Fruit fly (Drosophila melanogaster) whole organism, embryonic: ENCODE measurements around the gene w.

Source experiments
- ATbp ChIP-seq: fragments of 200-800 bp; sonication (Bioruptor generic); optimal IDR thresholded peaks from 2 replicates; lab custom pipeline; 2017; ENCODE audit warnings: missing biosample characterization, mild to moderate bottlenecking, missing genetic modification characterization, missing genetic modification reagents
- Abd-B ChIP-seq: fragments of 200-800 bp; sonication (Bioruptor generic); optimal IDR thresholded peaks from 2 replicates; lab custom pipeline; 2018; ENCODE audit warnings: missing biosample characterization, mild to moderate bottlenecking, missing genetic modification characterization, moderate library complexity
- Ada2b ChIP-seq: fragments of 200-800 bp; sonication (Bioruptor generic); IDR thresholded peaks from 2 replicates; pipeline ENCODE4 v1.3.6; 2022; ENCODE audit warnings: missing biosample characterization, missing genetic modification characterization
- BEAF-32 ChIP-seq: fragments of 200-800 bp; sonication (Bioruptor generic); optimal IDR thresholded peaks from 3 replicates; lab custom pipeline; 2017; ENCODE audit warnings: missing biosample characterization, missing genetic modification characterization, mild to moderate bottlenecking, moderate library complexity, missing genetic modification reagents
- CG11695 ChIP-seq: fragments of 200-800 bp; sonication (Bioruptor generic); IDR thresholded peaks from 3 replicates; pipeline ENCODE4 v1.3.6; 2022; ENCODE audit warnings: missing biosample characterization, missing genetic modification characterization
- CG14050 ChIP-seq: fragments of 200-800 bp; sonication (Bioruptor generic); IDR thresholded peaks from 3 replicates; pipeline ENCODE4 v1.3.6; 2022; ENCODE audit warnings: missing biosample characterization, missing genetic modification characterization
- CG15011 ChIP-seq: fragments of 200-800 bp; sonication (Bioruptor generic); optimal IDR thresholded peaks from 3 replicates; lab custom pipeline; 2018; ENCODE audit warnings: missing biosample characterization, mild to moderate bottlenecking, missing genetic modification characterization
- CG15696 ChIP-seq: fragments of 200-800 bp; sonication (Bioruptor generic); optimal IDR thresholded peaks from 2 replicates; lab custom pipeline; 2019; ENCODE audit warnings: missing biosample characterization, mild to moderate bottlenecking, missing genetic modification characterization, moderate library complexity
- CG1602 ChIP-seq: fragments of 200-800 bp; sonication (Bioruptor generic); optimal IDR thresholded peaks from 3 replicates; lab custom pipeline; 2016; ENCODE audit warnings: missing biosample characterization, missing genetic modification characterization
- CG16813 ChIP-seq: fragments of 200-800 bp; sonication (Bioruptor generic); IDR thresholded peaks from 3 replicates; pipeline ENCODE4 v1.3.6; 2022; ENCODE audit warnings: missing biosample characterization, missing genetic modification characterization; ENCODE audit not compliant: partially characterized antibody
- CG16815 ChIP-seq: fragments of 200-800 bp; sonication (Bioruptor generic); optimal IDR thresholded peaks from 3 replicates; lab custom pipeline; 2017; ENCODE audit warnings: missing biosample characterization, mild to moderate bottlenecking, missing genetic modification characterization
- CG17612 ChIP-seq: fragments of 200-800 bp; sonication (Bioruptor generic); IDR thresholded peaks from 2 replicates; pipeline ENCODE4 v1.3.6; 2022; ENCODE audit warnings: missing biosample characterization, missing genetic modification characterization
- CG18262 ChIP-seq: fragments of 200-800 bp; optimal IDR thresholded peaks from 3 replicates; lab custom pipeline; 2019; ENCODE audit warnings: missing biosample characterization, mild to moderate bottlenecking, missing genetic modification characterization, moderate library complexity
- CG18619 ChIP-seq: fragments of 200-800 bp; sonication (Bioruptor generic); optimal IDR thresholded peaks from 3 replicates; lab custom pipeline; 2017; ENCODE audit warnings: missing biosample characterization, mild to moderate bottlenecking, missing genetic modification characterization
- CG3163 ChIP-seq: fragments of 200-800 bp; sonication (Bioruptor generic); optimal IDR thresholded peaks from 3 replicates; lab custom pipeline; 2016; ENCODE audit warnings: missing biosample characterization, missing genetic modification characterization
- CG7745 ChIP-seq: fragments of 200-800 bp; sonication (Bioruptor generic); optimal IDR thresholded peaks from 2 replicates; lab custom pipeline; 2018; ENCODE audit warnings: missing biosample characterization, mild to moderate bottlenecking, missing genetic modification characterization, moderate library complexity
- CG8388 ChIP-seq: fragments of 200-800 bp; sonication (Bioruptor generic); optimal IDR thresholded peaks from 2 replicates; lab custom pipeline; 2019; ENCODE audit warnings: missing biosample characterization, mild to moderate bottlenecking, missing genetic modification characterization, moderate library complexity
- CG8478 ChIP-seq: fragments of >200 bp; optimal IDR thresholded peaks from 2 replicates; lab custom pipeline; 2018
- CG9215 ChIP-seq: fragments of 200-800 bp; sonication (Bioruptor generic); IDR thresholded peaks from 2 replicates; pipeline ENCODE4 v1.3.6; 2022; ENCODE audit warnings: missing biosample characterization, missing genetic modification characterization
- Dbx ChIP-seq: fragments of 200-800 bp; sonication (Bioruptor generic); IDR thresholded peaks from 3 replicates; pipeline ENCODE4 v1.3.6; 2022; ENCODE audit warnings: missing biosample characterization, missing genetic modification characterization
- Fer2 ChIP-seq: fragments of 200-800 bp; sonication (Bioruptor generic); optimal IDR thresholded peaks from 2 replicates; lab custom pipeline; 2018; ENCODE audit warnings: missing biosample characterization, mild to moderate bottlenecking, missing genetic modification characterization, moderate library complexity
- Fer3 ChIP-seq: fragments of 200-800 bp; sonication (Bioruptor generic); optimal IDR thresholded peaks from 2 replicates; lab custom pipeline; 2018; ENCODE audit warnings: missing biosample characterization, mild to moderate bottlenecking, missing genetic modification characterization, moderate library complexity
- H15 ChIP-seq: fragments of 200-800 bp; sonication (Bioruptor generic); IDR thresholded peaks from 3 replicates; pipeline ENCODE4 v1.3.6; 2022; ENCODE audit warnings: missing biosample characterization, missing genetic modification characterization
- Hey ChIP-seq: fragments of 200-800 bp; sonication (Bioruptor generic); optimal IDR thresholded peaks from 3 replicates; lab custom pipeline; 2018; ENCODE audit warnings: missing biosample characterization, mild to moderate bottlenecking, missing genetic modification characterization
- Kr ChIP-seq: fragments of 200-800 bp; sonication (Bioruptor generic); optimal IDR thresholded peaks from 2 replicates; lab custom pipeline; 2017; ENCODE audit warnings: missing biosample characterization, mild to moderate bottlenecking, missing genetic modification characterization
- Neu2 ChIP-seq: fragments of 200-800 bp; sonication (Bioruptor generic); optimal IDR thresholded peaks from 3 replicates; lab custom pipeline; 2016; ENCODE audit warnings: missing biosample characterization, missing genetic modification characterization, borderline replicate concordance
- Spps ChIP-seq: fragments of 200-800 bp; sonication (Bioruptor generic); optimal IDR thresholded peaks from 2 replicates; lab custom pipeline; 2018; ENCODE audit warnings: missing biosample characterization, mild to moderate bottlenecking, missing genetic modification characterization
- Tbp ChIP-seq: fragments of >200 bp; optimal IDR thresholded peaks from 2 replicates; lab custom pipeline; 2018; ENCODE audit warnings: missing biosample characterization, missing genetic modification characterization
- ab ChIP-seq: fragments of 200-800 bp; sonication (Bioruptor generic); optimal IDR thresholded peaks from 2 replicates; lab custom pipeline; 2016; ENCODE audit warnings: missing biosample characterization, missing genetic modification characterization
- aop ChIP-seq: fragments of 200-800 bp; sonication (Bioruptor generic); IDR thresholded peaks from 2 replicates; pipeline ENCODE4 v1.3.6; 2022; ENCODE audit warnings: missing biosample characterization, missing genetic modification characterization
- bab2 ChIP-seq: fragments of 200-800 bp; sonication (Bioruptor generic); optimal IDR thresholded peaks from 2 replicates; lab custom pipeline; 2016; ENCODE audit warnings: missing biosample characterization, missing genetic modification characterization
- cas ChIP-seq: fragments of 200-800 bp; sonication (Bioruptor generic); IDR thresholded peaks from 2 replicates; pipeline ENCODE4 v1.3.6; 2022; ENCODE audit warnings: missing biosample characterization, missing genetic modification characterization
- chif ChIP-seq, 2 experiments: fragments of 200-800 bp; sonication (Bioruptor generic); optimal IDR thresholded peaks; 3 replicates each; lab custom pipeline; 2016; ENCODE audit warnings: missing biosample characterization in 2 of 2, missing genetic modification characterization in 2 of 2
- chinmo ChIP-seq: fragments of 200-800 bp; sonication (Bioruptor generic); IDR thresholded peaks from 4 replicates; pipeline ENCODE4 v1.3.6; 2022; ENCODE audit warnings: missing biosample characterization, missing genetic modification characterization; ENCODE audit not compliant: partially characterized antibody
- chn ChIP-seq: fragments of 200-800 bp; sonication (Bioruptor generic); optimal IDR thresholded peaks from 2 replicates; lab custom pipeline; 2016; ENCODE audit warnings: missing biosample characterization, missing genetic modification characterization
- danr ChIP-seq: fragments of 200-800 bp; sonication (Bioruptor generic); IDR thresholded peaks from 2 replicates; pipeline ENCODE4 v1.3.6; 2022; ENCODE audit warnings: missing biosample characterization, missing genetic modification characterization
- dati ChIP-seq: fragments of 200-800 bp; sonication (Bioruptor generic); IDR thresholded peaks from 2 replicates; pipeline ENCODE4 v1.3.6; 2022; ENCODE audit warnings: missing biosample characterization, missing genetic modification characterization
- gfzf ChIP-seq: fragments of 200-800 bp; sonication (Bioruptor generic); optimal IDR thresholded peaks from 2 replicates; lab custom pipeline; 2016; ENCODE audit warnings: missing biosample characterization, mild to moderate bottlenecking, missing genetic modification characterization, moderate library complexity
- gro ChIP-seq: fragments of 200-800 bp; sonication (Bioruptor generic); optimal IDR thresholded peaks from 2 replicates; lab custom pipeline; 2016; ENCODE audit warnings: missing biosample characterization, missing genetic modification characterization
- h ChIP-seq: fragments of >200 bp; optimal IDR thresholded peaks from 2 replicates; lab custom pipeline; 2017
- hb ChIP-seq: fragments of 200-800 bp; sonication (Bioruptor generic); IDR thresholded peaks from 3 replicates; pipeline ENCODE4 v1.3.6; 2022; ENCODE audit warnings: missing biosample characterization, missing genetic modification characterization; ENCODE audit not compliant: partially characterized antibody
- hth ChIP-seq: fragments of >200 bp; optimal IDR thresholded peaks from 2 replicates; lab custom pipeline; 2017; ENCODE audit warnings: inconsistent platforms
- lbe ChIP-seq: fragments of 200-800 bp; sonication (Bioruptor generic); optimal IDR thresholded peaks from 2 replicates; lab custom pipeline; 2016; ENCODE audit warnings: missing biosample characterization, mild to moderate bottlenecking, missing genetic modification characterization
- lmd ChIP-seq: fragments of 200-800 bp; sonication (Bioruptor generic); IDR thresholded peaks from 2 replicates; pipeline ENCODE4 v1.3.6; 2022; ENCODE audit warnings: missing biosample characterization, missing genetic modification characterization
- lov ChIP-seq, 2 experiments: fragments of 200-800 bp in 1 of 2; fragments of >200 bp in 1 of 2; sonication (Bioruptor generic) in 1 of 2; IDR thresholded peaks in 1 of 2; optimal IDR thresholded peaks in 1 of 2; 2 replicates in 1 of 2; 3 replicates in 1 of 2; pipeline versions ENCODE4 v1.3.6 to Lab custom; 2017 to 2022; ENCODE audit warnings: missing biosample characterization in 1 of 2, missing genetic modification characterization in 1 of 2
- pan ChIP-seq, 4 experiments: fragments of >200 bp in 3 of 4; fragments of 200-800 bp in 1 of 4; sonication (Bioruptor generic) in 1 of 4; optimal IDR thresholded peaks in 3 of 4; IDR thresholded peaks in 1 of 4; 2 replicates each; pipeline versions ENCODE4 v1.3.6 to Lab custom; 2017 to 2022; ENCODE audit warnings: missing biosample characterization in 2 of 4, missing genetic modification characterization in 2 of 4, mixed read lengths in 1 of 4
- scrt ChIP-seq: fragments of 200-800 bp; sonication (Bioruptor generic); optimal IDR thresholded peaks from 2 replicates; lab custom pipeline; 2018; ENCODE audit warnings: missing biosample characterization, mild to moderate bottlenecking, missing genetic modification characterization, moderate library complexity
- so ChIP-seq: fragments of 200-800 bp; sonication (Bioruptor generic); IDR thresholded peaks from 3 replicates; pipeline ENCODE4 v1.3.6; 2022; ENCODE audit warnings: missing biosample characterization, missing genetic modification characterization
- tap ChIP-seq: fragments of 200-800 bp; optimal IDR thresholded peaks from 3 replicates; lab custom pipeline; 2019; ENCODE audit warnings: missing biosample characterization, mild to moderate bottlenecking, missing genetic modification characterization, moderate library complexity
- tna ChIP-seq: fragments of 200-800 bp; sonication (Bioruptor generic); IDR thresholded peaks from 2 replicates; pipeline ENCODE4 v1.3.6; 2022; ENCODE audit warnings: missing biosample characterization, missing genetic modification characterization; ENCODE audit not compliant: partially characterized antibody

w gene

DNA sequence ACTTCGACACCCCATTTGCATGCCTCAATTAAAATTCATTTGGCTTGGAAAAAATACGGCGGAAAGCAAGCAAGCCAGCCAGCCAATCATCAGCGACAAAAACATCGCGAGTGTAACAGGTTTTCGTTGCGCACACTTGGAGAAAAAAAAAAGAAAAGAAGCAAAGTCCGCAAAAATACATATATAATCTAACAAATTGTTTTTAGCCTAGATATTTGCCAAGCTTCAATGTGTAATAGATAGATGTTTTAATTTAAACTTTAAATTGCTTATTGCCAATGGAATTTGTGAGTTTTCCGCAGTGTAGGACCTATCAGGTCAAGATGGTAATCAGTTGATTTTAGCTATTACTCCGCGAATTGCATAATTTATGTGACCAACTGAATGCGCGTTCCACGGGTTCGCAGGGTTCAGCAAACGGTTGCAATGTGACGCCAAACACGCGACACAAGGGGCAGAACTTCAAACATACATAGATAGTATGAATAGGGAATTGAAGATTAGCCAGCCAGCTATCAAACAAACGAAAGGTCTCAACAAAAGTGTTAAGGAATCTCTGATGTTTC, 9.6 kb downstream of the w start (continued):
- peak; percentile 76 for TF ChIP-seq CG8388 (GFP tag; lab: Kevin White, UChicago)
- TF ChIP-seq chn (GFP tag; lab: Kevin White, UChicago): peak; percentile 69
- peak; percentile 64 for TF ChIP-seq CG3163
- peak; percentile 16 for TF ChIP-seq Hey (tag; lab: Kevin White, UChicago)
- peak; percentile 31 for TF ChIP-seq CG18262
- TF ChIP-seq lbe (GFP tag; lab: Kevin White, UChicago): peak; percentile 85
- TF ChIP-seq H15 (GFP tag; lab: Robert Waterston, UW): peak; percentile 90
- TF ChIP-seq tap (tag; lab: Kevin White, UChicago): peak; percentile 70
- TF ChIP-seq ATbp (GFP tag; lab: Kevin White, UChicago): peak; percentile 72
- no peak for TF ChIP-seq Kr
- no peak for TF ChIP-seq pan (optimal IDR thresholded peaks at IDR 0.05; lab: Kevin White, UChicago)
- TF ChIP-seq pan (GFP tag; optimal IDR thresholded peaks at IDR 0.05 in 1 of 2, IDR thresholded peaks at IDR 0.05 in 1 of 2): peak in 1 of 2 experiments; percentile 95
- TF ChIP-seq Neu2 (GFP tag; lab: Kevin White, UChicago): peak; percentile 8
- TF ChIP-seq CG18619: peak; percentile 62
- TF ChIP-seq aop (GFP tag; lab: Robert Waterston, UW): peak; percentile 72
- TF ChIP-seq scrt (GFP tag; lab: Kevin White, UChicago): peak; percentile 84
- TF ChIP-seq CG14050: peak; percentile 89
- TF ChIP-seq CG7745: no peak
- peak; percentile 10 for TF ChIP-seq Spps (tag; lab: Kevin White, UChicago)
- TF ChIP-seq CG16813 (GFP tag; lab: Robert Waterston, UW): no peak
- TF ChIP-seq Fer3: peak; percentile 93
- no peak for TF ChIP-seq gfzf (GFP tag; lab: Kevin White, UChicago)
- TF ChIP-seq so (GFP tag; lab: Robert Waterston, UW): peak; percentile 90
- TF ChIP-seq gro (GFP tag; lab: Kevin White, UChicago): peak; percentile 84
- no peak for TF ChIP-seq lov (optimal IDR thresholded peaks at IDR 0.05; lab: Kevin White, UChicago)
- peak; percentile 66; the same call in 1 of the 3 replicates for TF ChIP-seq lov (GFP tag; IDR thresholded peaks at IDR 0.05; lab: Robert Waterston, UW)
- TF ChIP-seq BEAF-32 (GFP tag; lab: Kevin White, UChicago): no peak
- peak; percentile 62 for TF ChIP-seq CG16815 (GFP tag; lab: Kevin White, UChicago)
- no peak for TF ChIP-seq h
- TF ChIP-seq lmd: peak; percentile 92
- TF ChIP-seq dati (GFP tag; lab: Robert Waterston, UW): peak; percentile 64
- peak; percentile 93 for TF ChIP-seq Dbx (GFP tag; lab: Robert Waterston, UW)
- TF ChIP-seq cas (GFP tag; lab: Robert Waterston, UW): peak; percentile 86
- peak; percentile 86 for TF ChIP-seq CG17612 (GFP tag; lab: Robert Waterston, UW)
- TF ChIP-seq bab2 (GFP tag; lab: Kevin White, UChicago): peak; percentile 84
- TF ChIP-seq CG15696 (tag; lab: Kevin White, UChicago): peak; percentile 66
- peak; percentile 83 for TF ChIP-seq Abd-B (GFP tag; lab: Kevin White, UChicago)
- TF ChIP-seq chinmo: no peak
- no peak for TF ChIP-seq CG8478 (lab: Kevin White, UChicago)
- peak; percentile 83 for TF ChIP-seq danr
- TF ChIP-seq hb (GFP tag; lab: Robert Waterston, UW): no peak
- peak; percentile 81 for TF ChIP-seq CG1602 (GFP tag; lab: Kevin White, UChicago)
- peak; percentile 70 for TF ChIP-seq ab
- no peak for TF ChIP-seq tna (GFP tag; lab: Robert Waterston, UW)
- peak; percentile 68 for TF ChIP-seq CG15011 (GFP tag; lab: Kevin White, UChicago)
- TF ChIP-seq hth (lab: Kevin White, UChicago): no peak
- TF ChIP-seq CG11695 (GFP tag; lab: Robert Waterston, UW): peak; percentile 92
- TF ChIP-seq chif (GFP tag; optimal IDR thresholded peaks at IDR 0.05; lab: Kevin White, UChicago): peak; percentile 85 to 89
- peak; percentile 73 for TF ChIP-seq Fer2 (tag; lab: Kevin White, UChicago)
- peak; percentile 87 for TF ChIP-seq CG9215 (GFP tag; lab: Robert Waterston, UW)
- TF ChIP-seq Ada2b (GFP tag; lab: Robert Waterston, UW): peak; percentile 95
- no peak for TF ChIP-seq Tbp
